Fruit fly (Drosophila melanogaster) whole organism, embryonic: Measurements from ENCODE around the gene Peritrophin-15a.

Experiments used
- CG4404 ChIP-seq: fragments of 200-800 bp; sonication (Bioruptor generic); IDR thresholded peaks from 2 replicates; pipeline ENCODE4 v1.3.6; 2022; ENCODE audit warnings: missing biosample characterization, missing genetic modification characterization
- CG8765 ChIP-seq: fragments of 200-800 bp; sonication (Bioruptor generic); IDR thresholded peaks from 2 replicates; pipeline ENCODE4 v1.3.6; 2022; ENCODE audit warnings: missing biosample characterization, missing genetic modification characterization

DNA sequence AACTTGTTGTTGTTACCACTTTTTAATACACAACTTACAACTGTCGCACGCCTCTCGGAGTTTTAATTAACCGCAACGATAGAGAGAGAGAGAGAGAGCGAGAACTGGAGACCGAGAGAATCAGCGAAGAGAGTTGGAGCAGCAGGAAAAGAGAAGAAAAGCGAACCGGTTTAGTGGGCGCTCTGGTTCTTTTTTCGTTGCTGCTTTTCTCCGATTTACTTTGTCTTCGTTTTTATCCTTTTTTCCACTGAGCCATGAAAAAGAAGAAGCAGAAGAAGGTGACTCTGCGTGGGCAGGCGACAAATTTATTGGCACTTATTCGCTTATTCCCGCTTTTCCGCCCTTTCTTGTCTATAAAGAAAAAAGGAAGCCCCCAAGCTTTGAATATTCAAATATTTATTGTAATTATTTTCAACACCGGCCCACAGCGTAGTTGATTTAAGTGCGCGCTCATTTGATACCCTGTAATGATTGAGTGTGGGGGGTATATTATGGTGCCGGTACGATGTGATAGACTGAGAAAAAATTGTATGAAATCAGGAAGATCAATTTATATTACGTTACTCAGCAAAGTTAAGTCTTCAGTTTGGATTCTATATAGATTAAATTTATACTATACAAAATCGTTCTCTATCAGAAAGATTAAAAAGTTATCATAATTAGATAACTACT lies 24.5 kb upstream of the Peritrophin-15a start:
- TF ChIP-seq CG4404 (GFP tag; lab: Robert Waterston, UW): no peak
- no peak for TF ChIP-seq CG8765 (GFP tag; lab: Robert Waterston, UW)
